Worm (Caenorhabditis elegans) whole organism, L3 larva: ENCODE measurements around the gene fzy-1.
A peak's percentile ranks its signal among the peaks of the same experiment; 100 is the strongest.
"Not testable (repeated sequence)": the region's sequence is repeated elsewhere in the genome, so short reads cannot be mapped to it uniquely, and the experiment has no call there.

Source experiments
- R02D3.7 ChIP-seq: fragments of 150-350 bp; optimal IDR thresholded peaks from 2 replicates; lab custom pipeline; 2014; ENCODE audit warnings: missing biosample characterization, missing genetic modification characterization
- ZK546.5 ChIP-seq: sonication (generic microtip); optimal IDR thresholded peaks from 2 replicates; lab custom pipeline; 2017; ENCODE audit warnings: missing biosample characterization, missing genetic modification characterization
- aly-2 ChIP-seq: fragments of 150-350 bp; optimal IDR thresholded peaks from 2 replicates; lab custom pipeline; 2014; ENCODE audit warnings: missing biosample characterization, missing genetic modification characterization
- ceh-16 ChIP-seq: sonication (generic microtip); optimal IDR thresholded peaks from 2 replicates; lab custom pipeline; 2017; ENCODE audit warnings: missing biosample characterization, missing genetic modification characterization
- ceh-28 ChIP-seq: fragments of 150-350 bp; optimal IDR thresholded peaks from 2 replicates; lab custom pipeline; 2014; ENCODE audit warnings: missing biosample characterization, missing genetic modification reagents, missing genetic modification characterization
- ceh-82 ChIP-seq: fragments of 150-350 bp; optimal IDR thresholded peaks from 2 replicates; lab custom pipeline; 2014; ENCODE audit warnings: missing biosample characterization, missing genetic modification characterization
- ceh-9 ChIP-seq: sonication (generic microtip); optimal IDR thresholded peaks from 2 replicates; lab custom pipeline; 2018; ENCODE audit warnings: missing biosample characterization, missing genetic modification characterization
- daf-12 ChIP-seq: fragments of 150-350 bp; optimal IDR thresholded peaks from 2 replicates; lab custom pipeline; 2014; ENCODE audit warnings: missing biosample characterization, missing genetic modification reagents, missing genetic modification characterization
- egl-27 ChIP-seq: sonication (generic microtip); optimal IDR thresholded peaks from 4 replicates; lab custom pipeline; 2017; ENCODE audit warnings: missing biosample characterization, missing genetic modification reagents, missing genetic modification characterization
- egl-5 ChIP-seq: fragments of 150-350 bp; optimal IDR thresholded peaks from 2 replicates; lab custom pipeline; 2017; ENCODE audit warnings: missing biosample characterization, missing genetic modification reagents, missing genetic modification characterization, inconsistent platforms
- elt-1 ChIP-seq: fragments of 150-350 bp; optimal IDR thresholded peaks from 2 replicates; lab custom pipeline; 2014; ENCODE audit warnings: missing biosample characterization, missing genetic modification characterization
- elt-3 ChIP-seq, 3 experiments: fragments of 150-350 bp in 1 of 3; sonication (generic microtip) in 2 of 3; optimal IDR thresholded peaks; 2 replicates in 2 of 3; 4 replicates in 1 of 3; lab custom pipeline; 2014 to 2017; ENCODE audit warnings: missing biosample characterization in 3 of 3, missing genetic modification characterization in 3 of 3
- eor-1 ChIP-seq, 2 experiments: fragments of 150-350 bp; optimal IDR thresholded peaks; 2 replicates each; lab custom pipeline; 2014 to 2018; ENCODE audit warnings: missing biosample characterization in 2 of 2, missing genetic modification characterization in 2 of 2
- fkh-10 ChIP-seq: sonication (generic microtip); optimal IDR thresholded peaks from 2 replicates; lab custom pipeline; 2017; ENCODE audit warnings: missing biosample characterization, missing genetic modification reagents, missing genetic modification characterization
- fos-1 ChIP-seq: fragments of 150-350 bp; optimal IDR thresholded peaks from 2 replicates; lab custom pipeline; 2014; ENCODE audit warnings: missing biosample characterization, missing genetic modification characterization
- hmg-11 ChIP-seq: sonication (generic microtip); optimal IDR thresholded peaks from 2 replicates; lab custom pipeline; 2016; ENCODE audit warnings: missing genetic modification characterization, missing compliant biosample characterization
- jun-1 ChIP-seq: fragments of 150-350 bp; optimal IDR thresholded peaks from 2 replicates; lab custom pipeline; 2014; ENCODE audit warnings: missing biosample characterization, missing genetic modification reagents, missing genetic modification characterization
- lin-15B ChIP-seq: fragments of 150-350 bp; optimal IDR thresholded peaks from 2 replicates; lab custom pipeline; 2014; ENCODE audit warnings: missing biosample characterization, missing genetic modification characterization
- lin-39 ChIP-seq: fragments of 150-350 bp; optimal IDR thresholded peaks from 2 replicates; lab custom pipeline; 2018; ENCODE audit warnings: missing biosample characterization, missing genetic modification reagents, missing genetic modification characterization
- lsy-12 ChIP-seq: sonication (generic microtip); optimal IDR thresholded peaks from 2 replicates; lab custom pipeline; 2016; ENCODE audit warnings: mild to moderate bottlenecking, missing genetic modification characterization, missing compliant biosample characterization
- mdl-1 ChIP-seq: fragments of 150-350 bp; optimal IDR thresholded peaks from 2 replicates; lab custom pipeline; 2014; ENCODE audit warnings: missing biosample characterization, missing genetic modification characterization
- mml-1 ChIP-seq: fragments of 150-350 bp; sonication (generic microtip); optimal IDR thresholded peaks from 3 replicates; lab custom pipeline; 2014; ENCODE audit warnings: missing biosample characterization, missing genetic modification characterization
- nfya-1 ChIP-seq: sonication (generic microtip); optimal IDR thresholded peaks from 2 replicates; lab custom pipeline; 2017; ENCODE audit warnings: missing genetic modification characterization, mild to moderate bottlenecking, missing compliant biosample characterization, antibody characterized with exemption, moderate library complexity; ENCODE audit not compliant: insufficient read depth
- nhr-11 ChIP-seq: fragments of 150-350 bp; optimal IDR thresholded peaks from 2 replicates; lab custom pipeline; 2014; ENCODE audit warnings: missing biosample characterization, missing genetic modification characterization
- nhr-12 ChIP-seq: fragments of 150-350 bp; optimal IDR thresholded peaks from 2 replicates; lab custom pipeline; 2014; ENCODE audit warnings: missing biosample characterization, missing genetic modification characterization
- nhr-23 ChIP-seq: fragments of 150-350 bp; optimal IDR thresholded peaks from 2 replicates; lab custom pipeline; 2014; ENCODE audit warnings: missing biosample characterization, missing genetic modification reagents, missing genetic modification characterization
- nhr-237 ChIP-seq: fragments of 150-350 bp; optimal IDR thresholded peaks from 2 replicates; lab custom pipeline; 2014; ENCODE audit warnings: missing biosample characterization, missing genetic modification characterization
- nhr-28 ChIP-seq: fragments of 150-350 bp; optimal IDR thresholded peaks from 2 replicates; lab custom pipeline; 2014; ENCODE audit warnings: missing biosample characterization, missing genetic modification characterization
- nhr-43 ChIP-seq: sonication (generic microtip); optimal IDR thresholded peaks from 2 replicates; lab custom pipeline; 2016; ENCODE audit warnings: mild to moderate bottlenecking, missing genetic modification characterization, missing compliant biosample characterization; ENCODE audit not compliant: poor library complexity, severe bottlenecking
- nhr-67 ChIP-seq: fragments of 150-350 bp; optimal IDR thresholded peaks from 2 replicates; lab custom pipeline; 2014; ENCODE audit warnings: missing biosample characterization, missing genetic modification characterization
- pha-4 ChIP-seq: fragments of 150-350 bp; optimal IDR thresholded peaks from 2 replicates; lab custom pipeline; 2014; ENCODE audit warnings: missing biosample characterization, missing genetic modification reagents, missing genetic modification characterization
- pqm-1 ChIP-seq: fragments of 150-350 bp; optimal IDR thresholded peaks from 2 replicates; lab custom pipeline; 2017; ENCODE audit warnings: missing biosample characterization, missing genetic modification characterization, inconsistent platforms
- sea-2 ChIP-seq: fragments of 150-350 bp; sonication (generic microtip); optimal IDR thresholded peaks from 4 replicates; lab custom pipeline; 2014; ENCODE audit warnings: missing biosample characterization, missing genetic modification reagents, missing genetic modification characterization
- skn-1 ChIP-seq: fragments of 150-350 bp; optimal IDR thresholded peaks from 2 replicates; lab custom pipeline; 2014; ENCODE audit warnings: missing biosample characterization, missing genetic modification characterization
- unc-39 ChIP-seq: sonication (generic microtip); optimal IDR thresholded peaks from 4 replicates; lab custom pipeline; 2017; ENCODE audit warnings: missing biosample characterization, missing genetic modification characterization
- zag-1 ChIP-seq: fragments of 150-350 bp; optimal IDR thresholded peaks from 2 replicates; lab custom pipeline; 2014; ENCODE audit warnings: missing biosample characterization, missing genetic modification characterization
- ztf-11 ChIP-seq: fragments of 150-350 bp; optimal IDR thresholded peaks from 2 replicates; lab custom pipeline; 2014; ENCODE audit warnings: missing biosample characterization, missing genetic modification characterization
- ztf-4 ChIP-seq: fragments of 150-350 bp; optimal IDR thresholded peaks from 2 replicates; lab custom pipeline; 2014; ENCODE audit warnings: missing biosample characterization, missing genetic modification characterization

Gene fzy-1

DNA sequence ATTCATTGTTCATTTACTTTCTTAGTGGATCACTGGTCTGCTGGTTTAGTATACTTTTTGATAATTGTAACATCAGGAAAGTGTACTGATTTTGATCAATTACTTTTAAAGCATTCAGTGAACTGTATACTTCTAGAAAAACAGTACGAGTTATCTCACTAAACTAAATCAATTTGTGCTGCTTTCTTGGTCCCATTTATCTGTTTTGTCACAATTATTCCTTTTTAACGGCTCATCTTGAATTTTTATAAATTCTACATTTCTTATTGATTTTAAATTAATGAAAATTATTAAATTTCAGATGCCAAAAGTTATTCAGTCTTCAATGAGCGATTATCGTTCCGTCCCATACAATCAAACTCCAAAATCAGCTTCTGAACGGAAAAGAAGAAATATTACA is 34.4 kb downstream of the fzy-1 start, which contains the start of gene hlh-25:
hlh-25 (plus strand) TSS at position 301 of the 400 bp plus-strand sequence.
- not testable (repeated sequence) for TF ChIP-seq pha-4, nhr-12, nhr-67 (tag; lab: Kevin White, UChicago)
- TF ChIP-seq, all 47 proteins: peak for 0; not testable (repeated sequence) for 47

ce11 chrII:5537078-5537477 is 36.5 kb downstream of the fzy-1 start:
- TF ChIP-seq nhr-237 (tag; lab: Kevin White, UChicago) = no peak

ce11 chrII:5537524-5537923 is 37.0 kb downstream of the fzy-1 start, which contains the start of gene C17C3.11:
Gene C17C3.11, plus strand, starts transcription at chrII:5537824.
- TF ChIP-seq mml-1 (tag; lab: Kevin White, UChicago) = no peak
- no peak for TF ChIP-seq ceh-16 (tag; lab: Kevin White, UChicago)
- TF ChIP-seq ceh-28 (tag; lab: Kevin White, UChicago) = no peak
- no peak for TF ChIP-seq nhr-28 (tag; lab: Kevin White, UChicago)
- TF ChIP-seq pqm-1 (tag; lab: Kevin White, UChicago) = no peak
- no peak for TF ChIP-seq ZK546.5
- TF ChIP-seq nfya-1 (tag; lab: Kevin White, UChicago) = no peak
- no peak for TF ChIP-seq daf-12 (tag; lab: Kevin White, UChicago)
- no peak for TF ChIP-seq nhr-237 (tag; lab: Kevin White, UChicago)

DNA sequence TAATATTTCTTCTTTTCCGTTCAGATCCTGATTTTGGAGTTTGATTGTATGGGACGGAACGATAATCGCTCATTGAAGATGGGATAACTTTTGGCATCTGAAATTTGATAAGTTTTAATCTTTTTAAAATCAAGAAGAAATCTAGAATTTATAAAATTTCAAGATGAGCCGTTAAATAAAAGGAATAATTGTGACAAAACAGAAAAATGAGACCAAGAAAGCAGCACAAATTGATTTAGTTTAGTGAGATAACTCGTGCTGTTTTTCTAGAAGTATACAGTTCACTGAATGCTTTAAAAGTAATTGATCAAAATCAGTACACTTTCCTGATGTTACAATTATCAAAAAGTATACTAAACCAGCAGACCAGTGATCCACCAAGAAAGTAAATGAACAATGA is 39.5 kb downstream of the fzy-1 start, which contains the start of gene hlh-27:
hlh-27 (minus strand) TSS at position 101 of the 400 bp plus-strand sequence.
- TF ChIP-seq jun-1, egl-5, mdl-1 (tag; lab: Kevin White, UChicago): not testable (repeated sequence)

- TF ChIP-seq nhr-23 (tag; lab: Kevin White, UChicago) (no peak), eor-1 (tag; optimal IDR thresholded peaks at IDR 0.05; lab: Kevin White, UChicago) (no peak), lin-15B (tag; lab: Kevin White, UChicago) (no peak), egl-5 (tag; lab: Kevin White, UChicago) (no peak), ceh-28 (tag; lab: Kevin White, UChicago) (no peak), elt-1 (no peak), ZK546.5 (no peak), nhr-12 (tag; lab: Kevin White, UChicago) (no peak), aly-2 (tag; lab: Kevin White, UChicago) (no peak), nhr-237 (tag; lab: Kevin White, UChicago) (no peak), fkh-10 (GFP tag; lab: Kevin White, UChicago) (no peak), pqm-1 (tag; lab: Kevin White, UChicago) (no peak), skn-1 (tag; lab: Kevin White, UChicago) (no peak)
- TF ChIP-seq, all 47 proteins: peak for 0
Observed at ce11 chrII:5541685-5542084, 41.1 kb downstream of the fzy-1 start, which contains the start of gene C17C3.24. Gene C17C3.24, minus strand, starts transcription at chrII:5541785.

ce11 chrII:5543476-5544144 is 43.0 kb downstream of the fzy-1 start:
- TF ChIP-seq mml-1 (tag; lab: Kevin White, UChicago) = no peak
- TF ChIP-seq nhr-12 (tag; lab: Kevin White, UChicago) = no peak
- TF ChIP-seq jun-1 (tag; lab: Kevin White, UChicago) = peak; percentile 98
- peak; percentile 57 for TF ChIP-seq nhr-237 (tag; lab: Kevin White, UChicago)
- peak; percentile 97 for TF ChIP-seq lin-39 (tag; lab: Kevin White, UChicago)
- no peak for TF ChIP-seq sea-2 (GFP tag; lab: Kevin White, UChicago)
- TF ChIP-seq ztf-11 (tag; lab: Kevin White, UChicago) = peak; percentile 61
- peak; percentile 98 for TF ChIP-seq hmg-11 (tag; lab: Kevin White, UChicago)
- peak; percentile 98 for TF ChIP-seq lsy-12 (tag; lab: Kevin White, UChicago)
- peak; percentile 95 for TF ChIP-seq ceh-82 (tag; lab: Kevin White, UChicago)
- peak; percentile 90 for TF ChIP-seq R02D3.7 (tag; lab: Kevin White, UChicago)
- TF ChIP-seq nhr-43 (tag; lab: Kevin White, UChicago) = peak; percentile 95
- peak; percentile 35 for TF ChIP-seq unc-39 (tag; lab: Kevin White, UChicago)
- peak; percentile 93 for TF ChIP-seq zag-1 (tag; lab: Kevin White, UChicago)
- TF ChIP-seq aly-2 (tag; lab: Kevin White, UChicago) = peak; percentile 88
- TF ChIP-seq ceh-9 = no peak
- peak; percentile 99 for TF ChIP-seq pha-4 (tag; lab: Kevin White, UChicago)
- TF ChIP-seq nhr-28 (tag; lab: Kevin White, UChicago) = peak; percentile 76
- TF ChIP-seq nhr-11 (tag; lab: Kevin White, UChicago) = peak; percentile 95
- peak; percentile 71 for TF ChIP-seq egl-27 (tag; lab: Kevin White, UChicago)
- TF ChIP-seq fos-1 (tag; lab: Kevin White, UChicago) = peak; percentile 90
- peak; percentile 97 for TF ChIP-seq nfya-1 (tag; lab: Kevin White, UChicago)
- TF ChIP-seq egl-5 (tag; lab: Kevin White, UChicago) = peak; percentile 96
- TF ChIP-seq fkh-10 (GFP tag; lab: Kevin White, UChicago) = peak; percentile 99
- TF ChIP-seq pqm-1 (tag; lab: Kevin White, UChicago) = peak; percentile 94
- TF ChIP-seq elt-3 (tag; optimal IDR thresholded peaks at IDR 0.05; lab: Kevin White, UChicago) = peak in 2 of 3 experiments; percentile 77 to 92
- peak; percentile 91 for TF ChIP-seq ztf-4 (tag; lab: Kevin White, UChicago)
- peak; percentile 80 for TF ChIP-seq ceh-16 (tag; lab: Kevin White, UChicago)
